Worm (Caenorhabditis elegans): Measurements from ENCODE around the gene daf-31.

ce11 chrIV:8254193-8254592 is 35.9 kb upstream of the daf-31 start:
- TF ChIP-seq fkh-10 (GFP tag; optimal IDR thresholded peaks at IDR 0.05) = no peak
- TF ChIP-seq snpc-4 (tag; optimal IDR thresholded peaks at IDR 0.05) = no peak

All from whole organism, L4 larva.